Fruit fly (Drosophila melanogaster): ENCODE results near the gene cnc.

Gene cnc

dm6 chr3R:23148433-23148832, 78.1 kb downstream of the cnc start:
- TF ChIP-seq Pif1A (GFP tag; optimal IDR thresholded peaks at IDR 0.05) = peak; percentile 14
- peak; percentile 31 for TF ChIP-seq gl (tag; optimal IDR thresholded peaks at IDR 0.05)
- TF ChIP-seq CG9948 (tag; optimal IDR thresholded peaks at IDR 0.05) = peak; percentile 26
- no peak for TF ChIP-seq Ets98B (GFP tag; IDR thresholded peaks at IDR 0.05)
- peak; percentile 46 for TF ChIP-seq CG4496 (GFP tag; IDR thresholded peaks at IDR 0.05)
- no peak for TF ChIP-seq CG34367 (tag; optimal IDR thresholded peaks at IDR 0.05)
- peak; percentile 30 for TF ChIP-seq Snoo (tag; optimal IDR thresholded peaks at IDR 0.05)
- peak; percentile 54 for TF ChIP-seq CG14655 (GFP tag; optimal IDR thresholded peaks at IDR 0.05)
- peak; percentile 31; the same call in 1 of the 3 replicates for TF ChIP-seq fd96Ca (GFP tag; IDR thresholded peaks at IDR 0.05)
- no peak for TF ChIP-seq CG32121 (GFP tag; IDR thresholded peaks at IDR 0.05)
- TF ChIP-seq CG17806 (tag; optimal IDR thresholded peaks at IDR 0.05) = peak; percentile 50
- TF ChIP-seq Pif1B (GFP tag; optimal IDR thresholded peaks at IDR 0.05) = peak; percentile 35
- TF ChIP-seq CG13204 (GFP tag; optimal IDR thresholded peaks at IDR 0.05) = peak; percentile 46
- TF ChIP-seq rn (GFP tag; IDR thresholded peaks at IDR 0.05) = no peak
- peak; percentile 52 for TF ChIP-seq CG8301 (tag; optimal IDR thresholded peaks at IDR 0.05)
- TF ChIP-seq CG10348 (GFP tag; IDR thresholded peaks at IDR 0.05) = no peak
- TF ChIP-seq CG8159 (tag; optimal IDR thresholded peaks at IDR 0.05) = peak; percentile 57
- TF ChIP-seq CG15710 (tag; optimal IDR thresholded peaks at IDR 0.05) = peak; percentile 62
- TF ChIP-seq CG12605 (GFP tag; IDR thresholded peaks at IDR 0.05) = no peak; the same call in 1 of the 2 replicates
- TF ChIP-seq EcR (GFP tag; optimal IDR thresholded peaks at IDR 0.05) = peak; percentile 20
- TF ChIP-seq D1 (tag; optimal IDR thresholded peaks at IDR 0.05) = no peak

dm6 chr3R:23147625-23148024, 78.9 kb downstream of the cnc start:
- TF ChIP-seq Snoo (tag; optimal IDR thresholded peaks at IDR 0.05) (peak; percentile 68), CG8301 (tag; optimal IDR thresholded peaks at IDR 0.05) (peak; percentile 37), CG32121 (GFP tag; IDR thresholded peaks at IDR 0.05) (no peak), CG4496 (GFP tag; IDR thresholded peaks at IDR 0.05) (peak; percentile 49; the same call in 1 of the 3 replicates), CG12605 (GFP tag; IDR thresholded peaks at IDR 0.05) (no peak), D1 (tag; optimal IDR thresholded peaks at IDR 0.05) (peak; percentile 27), CG17806 (tag; optimal IDR thresholded peaks at IDR 0.05) (peak; percentile 87), CG10348 (GFP tag; IDR thresholded peaks at IDR 0.05) (no peak), CG15710 (tag; optimal IDR thresholded peaks at IDR 0.05) (peak; percentile 82), rn (GFP tag; IDR thresholded peaks at IDR 0.05) (peak; percentile 47; the same call in 1 of the 2 replicates), CG8159 (tag; optimal IDR thresholded peaks at IDR 0.05) (peak; percentile 80), CG13204 (GFP tag; optimal IDR thresholded peaks at IDR 0.05) (peak; percentile 19), CG9948 (tag; optimal IDR thresholded peaks at IDR 0.05) (peak; percentile 82), EcR (GFP tag; optimal IDR thresholded peaks at IDR 0.05) (no peak), Pif1A (GFP tag; optimal IDR thresholded peaks at IDR 0.05) (peak; percentile 45), Ets98B (GFP tag; IDR thresholded peaks at IDR 0.05) (no peak), CG34367 (tag; optimal IDR thresholded peaks at IDR 0.05) (peak; percentile 76), CG14655 (GFP tag; optimal IDR thresholded peaks at IDR 0.05) (peak; percentile 52), fd96Ca (GFP tag; IDR thresholded peaks at IDR 0.05) (peak; percentile 54; the same call in 2 of the 3 replicates), gl (tag; optimal IDR thresholded peaks at IDR 0.05) (peak; percentile 70), Pif1B (GFP tag; optimal IDR thresholded peaks at IDR 0.05) (peak; percentile 39)

- no peak for TF ChIP-seq CG14655 (GFP tag; optimal IDR thresholded peaks at IDR 0.05)
- TF ChIP-seq CG8301 (tag; optimal IDR thresholded peaks at IDR 0.05) = no peak
- TF ChIP-seq CG9948 (tag; optimal IDR thresholded peaks at IDR 0.05) = no peak
- no peak for TF ChIP-seq CG32121 (GFP tag; IDR thresholded peaks at IDR 0.05)
- no peak for TF ChIP-seq CG13204 (GFP tag; optimal IDR thresholded peaks at IDR 0.05)
- no peak for TF ChIP-seq EcR (GFP tag; optimal IDR thresholded peaks at IDR 0.05)
- no peak for TF ChIP-seq gl (tag; optimal IDR thresholded peaks at IDR 0.05)
- TF ChIP-seq CG10348 (GFP tag; IDR thresholded peaks at IDR 0.05) = no peak
These were observed 79.5 kb downstream of the cnc start for dm6 chr3R:23147058-23147457.

DNA sequence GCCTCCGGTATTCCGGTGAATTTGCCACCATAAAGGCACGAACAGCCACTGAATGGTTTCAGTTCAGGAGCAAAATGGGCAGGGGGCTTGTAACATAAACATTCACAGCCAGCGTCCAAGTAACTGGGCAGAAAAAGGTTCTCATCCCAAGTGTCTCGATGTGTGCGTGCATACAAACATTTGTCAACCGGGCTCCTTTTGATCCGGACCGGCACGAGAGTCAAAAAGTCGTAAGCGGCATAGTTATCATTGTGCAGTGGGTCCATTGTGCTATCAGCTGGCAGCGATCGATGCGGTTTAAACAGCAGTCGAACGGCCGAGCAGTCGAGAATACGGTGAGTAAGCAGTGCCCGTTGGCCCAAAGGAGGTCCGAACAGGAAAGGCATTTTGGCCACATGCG, 80.8 kb downstream of the cnc start:
- TF ChIP-seq CG15710 (tag; optimal IDR thresholded peaks at IDR 0.05) (no peak), rn (GFP tag; IDR thresholded peaks at IDR 0.05) (no peak), Ets98B (GFP tag; IDR thresholded peaks at IDR 0.05) (no peak), CG9948 (tag; optimal IDR thresholded peaks at IDR 0.05) (no peak), Pif1A (GFP tag; optimal IDR thresholded peaks at IDR 0.05) (no peak), Pif1B (GFP tag; optimal IDR thresholded peaks at IDR 0.05) (no peak)

DNA sequence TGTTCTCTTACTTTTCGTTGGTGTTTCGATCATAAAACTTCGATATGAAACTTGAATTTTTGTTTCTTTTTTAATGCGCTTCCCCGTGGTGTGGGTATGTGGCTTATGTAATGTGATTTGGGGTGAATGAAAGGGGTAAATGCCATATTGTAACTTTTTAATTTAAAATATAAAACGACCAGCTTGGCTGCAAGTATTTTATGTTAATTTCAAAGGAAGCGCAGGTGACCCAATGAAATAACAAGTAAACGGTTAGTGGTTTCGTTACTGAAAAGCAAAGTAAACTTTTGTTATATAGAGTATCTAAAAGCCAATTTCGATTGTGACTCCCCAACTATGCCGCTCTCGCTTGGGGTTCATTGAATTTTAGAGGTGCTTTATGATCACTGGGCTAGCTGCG, 81.9 kb downstream of the cnc start:
- no peak for TF ChIP-seq CG13204 (GFP tag; optimal IDR thresholded peaks at IDR 0.05)
- no peak for TF ChIP-seq CG10348 (GFP tag; IDR thresholded peaks at IDR 0.05)
- peak; percentile 38 for TF ChIP-seq CG15710 (tag; optimal IDR thresholded peaks at IDR 0.05)
- no peak for TF ChIP-seq CG12605 (GFP tag; IDR thresholded peaks at IDR 0.05)
- TF ChIP-seq rn (GFP tag; IDR thresholded peaks at IDR 0.05) = no peak
- no peak for TF ChIP-seq Ets98B (GFP tag; IDR thresholded peaks at IDR 0.05)
- no peak for TF ChIP-seq D1 (tag; optimal IDR thresholded peaks at IDR 0.05)
- no peak for TF ChIP-seq CG9948 (tag; optimal IDR thresholded peaks at IDR 0.05)
- no peak for TF ChIP-seq CG8159 (tag; optimal IDR thresholded peaks at IDR 0.05)
- TF ChIP-seq CG4496 (GFP tag; IDR thresholded peaks at IDR 0.05) = no peak
- TF ChIP-seq CG32121 (GFP tag; IDR thresholded peaks at IDR 0.05) = no peak
- TF ChIP-seq CG14655 (GFP tag; optimal IDR thresholded peaks at IDR 0.05) = peak; percentile 15
- no peak for TF ChIP-seq CG8301 (tag; optimal IDR thresholded peaks at IDR 0.05)
- no peak for TF ChIP-seq Pif1B (GFP tag; optimal IDR thresholded peaks at IDR 0.05)
- TF ChIP-seq Pif1A (GFP tag; optimal IDR thresholded peaks at IDR 0.05) = no peak
- TF ChIP-seq CG34367 (tag; optimal IDR thresholded peaks at IDR 0.05) = no peak
- TF ChIP-seq EcR (GFP tag; optimal IDR thresholded peaks at IDR 0.05) = peak; percentile 25
- TF ChIP-seq Snoo (tag; optimal IDR thresholded peaks at IDR 0.05) = no peak
- no peak for TF ChIP-seq fd96Ca (GFP tag; IDR thresholded peaks at IDR 0.05)
- no peak for TF ChIP-seq gl (tag; optimal IDR thresholded peaks at IDR 0.05)
- peak; percentile 13 for TF ChIP-seq CG17806 (tag; optimal IDR thresholded peaks at IDR 0.05)

DNA sequence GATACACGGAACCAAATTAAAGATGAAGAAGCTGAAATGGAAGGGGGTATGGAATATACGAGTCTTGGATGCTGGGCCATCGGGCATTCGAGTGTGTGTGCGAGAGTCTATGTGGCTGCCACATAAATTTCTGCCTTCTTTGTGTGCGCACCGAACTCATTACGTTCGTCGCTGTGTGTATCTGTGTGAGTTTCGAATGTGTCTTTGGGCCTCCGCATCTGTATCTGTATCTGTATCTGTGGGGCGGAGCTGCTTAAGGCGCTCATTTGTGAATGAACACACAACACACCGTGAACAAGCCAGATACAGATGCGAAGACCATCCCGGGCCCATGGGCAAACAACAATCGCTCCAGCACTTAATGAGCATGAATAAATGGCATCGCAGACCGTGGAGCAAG, 83.1 kb downstream of the cnc start:
- TF ChIP-seq gl (tag; optimal IDR thresholded peaks at IDR 0.05) (no peak), CG12605 (GFP tag; IDR thresholded peaks at IDR 0.05) (no peak), rn (GFP tag; IDR thresholded peaks at IDR 0.05) (no peak), CG9948 (tag; optimal IDR thresholded peaks at IDR 0.05) (no peak), CG32121 (GFP tag; IDR thresholded peaks at IDR 0.05) (no peak), Pif1B (GFP tag; optimal IDR thresholded peaks at IDR 0.05) (no peak), CG10348 (GFP tag; IDR thresholded peaks at IDR 0.05) (no peak), Ets98B (GFP tag; IDR thresholded peaks at IDR 0.05) (no peak), CG8159 (tag; optimal IDR thresholded peaks at IDR 0.05) (no peak), CG15710 (tag; optimal IDR thresholded peaks at IDR 0.05) (no peak), CG17806 (tag; optimal IDR thresholded peaks at IDR 0.05) (no peak), EcR (GFP tag; optimal IDR thresholded peaks at IDR 0.05) (no peak), CG13204 (GFP tag; optimal IDR thresholded peaks at IDR 0.05) (no peak), CG14655 (GFP tag; optimal IDR thresholded peaks at IDR 0.05) (no peak), D1 (tag; optimal IDR thresholded peaks at IDR 0.05) (no peak), CG8301 (tag; optimal IDR thresholded peaks at IDR 0.05) (no peak), fd96Ca (GFP tag; IDR thresholded peaks at IDR 0.05) (no peak)

All from whole organism, pupa.